Worm (Caenorhabditis elegans) whole organism, L4 larva: ENCODE measurements around the gene C42D4.19.

Source experiments
- F49E8.2 ChIP-seq: sonication (generic microtip); optimal IDR thresholded peaks from 2 replicates; lab custom pipeline; 2016; ENCODE audit warnings: missing compliant biosample characterization, mild to moderate bottlenecking, missing genetic modification characterization, borderline replicate concordance
- T26A8.4 ChIP-seq: fragments of 200-800 bp; sonication (Bioruptor generic); IDR thresholded peaks from 2 replicates; pipeline ENCODE4 v1.3.6; 2022; ENCODE audit warnings: missing genetic modification characterization, missing compliant biosample characterization
- Y5F2A.4 ChIP-seq: fragments of 200-800 bp; sonication (Bioruptor generic); optimal IDR thresholded peaks from 2 replicates; lab custom pipeline; 2018; ENCODE audit warnings: mild to moderate bottlenecking, missing genetic modification characterization, missing compliant biosample characterization
- ZK546.5 ChIP-seq, 2 experiments: sonication (generic microtip); optimal IDR thresholded peaks; 2 replicates each; lab custom pipeline; 2017; ENCODE audit warnings: missing biosample characterization in 2 of 2, missing genetic modification characterization in 2 of 2
- aha-1 ChIP-seq: fragments of 150-350 bp; peaks from one replicate; lab custom pipeline; 2014; ENCODE audit warnings: missing biosample characterization, missing genetic modification characterization
- aly-2 ChIP-seq: sonication (generic microtip); optimal IDR thresholded peaks from 2 replicates; lab custom pipeline; 2018; ENCODE audit warnings: missing biosample characterization, missing genetic modification characterization
- attf-4 ChIP-seq: sonication (generic microtip); optimal IDR thresholded peaks from 3 replicates; lab custom pipeline; 2017; ENCODE audit warnings: missing biosample characterization, missing genetic modification characterization
- ceh-44 ChIP-seq: fragments of 200-800 bp; sonication (Bioruptor generic); IDR thresholded peaks from 2 replicates; pipeline ENCODE4 v1.3.6; 2022; ENCODE audit warnings: missing genetic modification reagents, missing genetic modification characterization, missing compliant biosample characterization
- ctbp-1 ChIP-seq: fragments of 200-800 bp; sonication (Bioruptor generic); IDR thresholded peaks from 2 replicates; pipeline ENCODE4 v1.3.6; 2022; ENCODE audit warnings: missing genetic modification reagents, missing genetic modification characterization, missing compliant biosample characterization
- daf-12 ChIP-seq: fragments of 150-350 bp; optimal IDR thresholded peaks from 2 replicates; lab custom pipeline; 2014; ENCODE audit warnings: missing biosample characterization, missing genetic modification reagents, missing genetic modification characterization
- daf-16 ChIP-seq, 3 experiments: sonication (generic microtip); optimal IDR thresholded peaks; 2 replicates each; lab custom pipeline; 2016 to 2017; ENCODE audit warnings: missing genetic modification characterization in 3 of 3, missing genetic modification reagents in 3 of 3, mild to moderate bottlenecking in 2 of 3, missing compliant biosample characterization in 2 of 3, missing biosample characterization in 1 of 3, moderate library complexity in 1 of 3
- daf-19 ChIP-seq: fragments of 200-800 bp; sonication (Bioruptor generic); conservative IDR thresholded peaks from 2 replicates; pipeline ENCODE4 v1.3.6; 2022; ENCODE audit warnings: missing genetic modification characterization, missing compliant biosample characterization
- dmd-9 ChIP-seq: fragments of 200-800 bp; sonication (Bioruptor generic); IDR thresholded peaks from 2 replicates; pipeline ENCODE4 v1.3.6; 2022; ENCODE audit warnings: missing genetic modification reagents, missing genetic modification characterization, missing compliant biosample characterization
- egl-43 ChIP-seq: fragments of 200-800 bp; sonication (Bioruptor generic); IDR thresholded peaks from 2 replicates; pipeline ENCODE4 v1.3.6; 2022; ENCODE audit warnings: missing genetic modification reagents, missing genetic modification characterization, missing compliant biosample characterization
- fos-1 ChIP-seq: fragments of 150-350 bp; optimal IDR thresholded peaks from 2 replicates; lab custom pipeline; 2014; ENCODE audit warnings: missing biosample characterization, missing genetic modification characterization
- gei-8 ChIP-seq: fragments of 200-800 bp; sonication (Bioruptor generic); optimal IDR thresholded peaks from 2 replicates; lab custom pipeline; 2018; ENCODE audit warnings: mild to moderate bottlenecking, missing genetic modification characterization, missing compliant biosample characterization
- hmg-1.1 ChIP-seq: fragments of 200-800 bp; sonication (Bioruptor generic); IDR thresholded peaks from 2 replicates; pipeline ENCODE4 v1.3.6; 2022; ENCODE audit warnings: missing genetic modification reagents, missing genetic modification characterization, missing compliant biosample characterization
- lin-38 ChIP-seq: fragments of 200-800 bp; sonication (Bioruptor generic); IDR thresholded peaks from 2 replicates; pipeline ENCODE4 v1.3.6; 2022; ENCODE audit warnings: missing genetic modification reagents, missing genetic modification characterization, missing compliant biosample characterization
- lsy-2 ChIP-seq, 2 experiments: fragments of 150-350 bp in 1 of 2; sonication (generic microtip) in 1 of 2; optimal IDR thresholded peaks; 2 replicates each; lab custom pipeline; 2014 to 2017; ENCODE audit warnings: missing biosample characterization in 2 of 2, missing genetic modification characterization in 2 of 2
- madf-5 ChIP-seq, 2 experiments: fragments of 200-800 bp; sonication (Bioruptor generic); IDR thresholded peaks; 2 replicates each; pipeline ENCODE4 v1.3.6; 2022; ENCODE audit warnings: missing compliant biosample characterization in 2 of 2, missing genetic modification characterization in 2 of 2
- madf-9 ChIP-seq: fragments of 200-800 bp; sonication (Bioruptor generic); conservative IDR thresholded peaks from 2 replicates; pipeline ENCODE4 v1.3.6; 2022; ENCODE audit warnings: missing genetic modification reagents, missing genetic modification characterization, missing compliant biosample characterization
- mdt-29 ChIP-seq: fragments of 200-800 bp; sonication (Bioruptor generic); IDR thresholded peaks from 2 replicates; pipeline ENCODE4 v1.3.6; 2022; ENCODE audit warnings: missing genetic modification reagents, missing genetic modification characterization, missing compliant biosample characterization
- mep-1 ChIP-seq: fragments of 150-350 bp; sonication (generic microtip); optimal IDR thresholded peaks from 3 replicates; lab custom pipeline; 2014; ENCODE audit warnings: missing biosample characterization, missing genetic modification characterization
- nhr-111 ChIP-seq: fragments of 200-800 bp; sonication (Bioruptor generic); optimal IDR thresholded peaks from 2 replicates; lab custom pipeline; 2018; ENCODE audit warnings: mild to moderate bottlenecking, missing genetic modification characterization, missing compliant biosample characterization
- nhr-237 ChIP-seq: sonication (generic microtip); optimal IDR thresholded peaks from 2 replicates; lab custom pipeline; 2017; ENCODE audit warnings: missing biosample characterization, missing genetic modification characterization
- pqm-1 ChIP-seq: sonication (generic microtip); optimal IDR thresholded peaks from 2 replicates; lab custom pipeline; 2017; ENCODE audit warnings: missing biosample characterization, missing genetic modification characterization
- saeg-2 ChIP-seq: fragments of 200-800 bp; sonication (Bioruptor generic); IDR thresholded peaks from 2 replicates; pipeline ENCODE4 v1.3.6; 2022; ENCODE audit warnings: missing genetic modification reagents, missing genetic modification characterization, missing compliant biosample characterization
- sdz-12 ChIP-seq: fragments of 200-800 bp; sonication (Bioruptor generic); optimal IDR thresholded peaks from 2 replicates; lab custom pipeline; 2018; ENCODE audit warnings: mild to moderate bottlenecking, missing genetic modification characterization, missing compliant biosample characterization
- snpc-1.2 ChIP-seq: fragments of 200-800 bp; sonication (Bioruptor generic); IDR thresholded peaks from 2 replicates; pipeline ENCODE4 v1.3.6; 2022; ENCODE audit warnings: missing genetic modification reagents, missing genetic modification characterization, missing compliant biosample characterization
- unc-62 ChIP-seq, 3 experiments: fragments of 150-350 bp in 1 of 3; sonication (generic microtip); optimal IDR thresholded peaks in 2 of 3; peaks in 1 of 3; 1 replicate in 1 of 3; 2 replicates in 2 of 3; lab custom pipeline; 2014 to 2017; ENCODE audit warnings: missing biosample characterization in 3 of 3, missing genetic modification characterization in 3 of 3, missing genetic modification reagents in 3 of 3, missing genotype in 1 of 3
- zfp-3 ChIP-seq: fragments of 200-800 bp; sonication (Bioruptor generic); conservative IDR thresholded peaks from 2 replicates; pipeline ENCODE4 v1.3.6; 2022; ENCODE audit warnings: missing genetic modification reagents, missing genetic modification characterization, missing compliant biosample characterization
- ztf-11 ChIP-seq: fragments of 150-350 bp; optimal IDR thresholded peaks from 2 replicates; lab custom pipeline; 2014; ENCODE audit warnings: missing biosample characterization, missing genetic modification characterization

C42D4.19 gene

ce11 chrIV:7205969-7206368 is 30.5 kb downstream of the C42D4.19 start, which contains the start of gene kcc-1:
kcc-1 (plus strand) TSS chrIV:7206269.
- no peak for TF ChIP-seq fos-1 (tag; lab: Kevin White, UChicago)
- TF ChIP-seq, all 104 proteins: peak for 0

ce11 chrIV:7208961-7209360 is 33.5 kb downstream of the C42D4.19 start:
- no peak for TF ChIP-seq aly-2
- no peak for TF ChIP-seq mdt-29 (GFP tag; lab: Robert Waterston, UW)
- TF ChIP-seq lin-38 (GFP tag; lab: Robert Waterston, UW), result no peak
- TF ChIP-seq madf-5 (GFP tag; IDR thresholded peaks at IDR 0.05; lab: Robert Waterston, UW), result no peak
- no peak for TF ChIP-seq nhr-237 (tag; lab: Kevin White, UChicago)
- no peak for TF ChIP-seq zfp-3
- TF ChIP-seq nhr-111, result no peak
- no peak for TF ChIP-seq daf-12 (tag; lab: Kevin White, UChicago)
- TF ChIP-seq daf-19 (GFP tag; lab: Robert Waterston, UW), result no peak
- no peak for TF ChIP-seq ZK546.5 (tag; optimal IDR thresholded peaks at IDR 0.05; lab: Kevin White, UChicago)
- TF ChIP-seq egl-43 (GFP tag; lab: Robert Waterston, UW), result no peak
- no peak for TF ChIP-seq mep-1 (tag; lab: Kevin White, UChicago)
- no peak for TF ChIP-seq T26A8.4 (GFP tag; lab: Robert Waterston, UW)
- TF ChIP-seq gei-8, result no peak
- TF ChIP-seq madf-9 (GFP tag; lab: Robert Waterston, UW), result no peak
- TF ChIP-seq, all 104 proteins: peak for 0

ce11 chrIV:7211313-7211712 is 35.9 kb downstream of the C42D4.19 start:
- TF ChIP-seq snpc-1.2 (GFP tag; lab: Robert Waterston, UW) (no peak), unc-62 (GFP tag; optimal IDR thresholded peaks at IDR 0.05 in 1 of 2; lab: Kevin White, UChicago) (peak in 1 of 2 experiments; percentile 54), unc-62 (tag; optimal IDR thresholded peaks at IDR 0.05; lab: Kevin White, UChicago) (no peak)

DNA sequence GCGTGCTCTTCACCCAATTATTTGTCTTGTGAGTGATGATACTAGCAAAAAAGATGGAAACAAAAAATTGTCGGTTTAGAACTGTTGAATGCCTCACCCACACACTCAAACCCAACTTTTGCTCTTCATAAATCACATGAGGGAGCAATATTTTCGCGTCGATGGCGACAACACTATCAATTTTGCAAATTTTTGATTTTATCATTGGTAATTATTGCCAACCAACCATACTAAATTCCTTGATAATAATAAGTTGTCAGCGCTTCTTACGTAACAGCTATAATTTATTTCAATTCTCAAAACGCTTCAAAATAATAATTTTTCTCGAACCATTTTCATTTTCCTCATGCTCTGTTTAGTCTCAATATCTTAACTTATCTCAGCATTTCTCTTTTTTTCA is 37.3 kb downstream of the C42D4.19 start:
- TF ChIP-seq F49E8.2, result no peak
- TF ChIP-seq ceh-44 (GFP tag; lab: Robert Waterston, UW), result no peak
- TF ChIP-seq daf-16 (GFP tag; optimal IDR thresholded peaks at IDR 0.05; lab: Kevin White, UChicago), result no peak
- TF ChIP-seq daf-16 (tag; optimal IDR thresholded peaks at IDR 0.05; lab: Kevin White, UChicago), result peak; percentile 50
- TF ChIP-seq daf-12 (tag; lab: Kevin White, UChicago), result no peak
- no peak for TF ChIP-seq saeg-2 (GFP tag; lab: Robert Waterston, UW)
- no peak for TF ChIP-seq ztf-11 (tag; lab: Kevin White, UChicago)
- TF ChIP-seq nhr-237 (tag; lab: Kevin White, UChicago), result no peak
- TF ChIP-seq pqm-1 (tag; lab: Kevin White, UChicago), result peak; percentile 58
- no peak for TF ChIP-seq Y5F2A.4 (GFP tag; lab: Kevin White, UChicago)
- no peak for TF ChIP-seq lsy-2 (tag; optimal IDR thresholded peaks at IDR 0.05; lab: Kevin White, UChicago)
- TF ChIP-seq egl-43 (GFP tag; lab: Robert Waterston, UW), result no peak
- no peak for TF ChIP-seq ctbp-1
- no peak for TF ChIP-seq mep-1 (tag; lab: Kevin White, UChicago)
- no peak for TF ChIP-seq hmg-1.1
- TF ChIP-seq attf-4 (tag; lab: Kevin White, UChicago), result no peak
- no peak for TF ChIP-seq sdz-12

DNA sequence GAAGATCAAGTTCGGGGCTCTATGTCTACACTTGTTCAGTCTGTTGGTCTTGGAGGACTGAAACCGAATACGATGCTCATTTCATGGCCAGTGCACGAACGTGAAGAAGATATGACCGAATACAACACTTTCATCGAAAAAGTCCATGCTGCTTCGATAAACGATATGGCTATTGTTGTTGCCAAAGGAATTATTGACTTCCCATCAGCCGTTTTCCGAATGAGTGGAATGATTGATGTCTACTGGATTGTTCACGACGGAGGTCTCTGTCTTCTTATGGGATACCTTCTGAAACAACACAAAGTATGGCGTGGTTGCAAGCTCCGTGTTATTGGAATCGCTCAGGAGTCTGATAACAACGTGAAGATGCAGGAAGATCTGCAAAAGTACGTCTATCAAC is 40.8 kb downstream of the C42D4.19 start:
- TF ChIP-seq dmd-9 (GFP tag; lab: Robert Waterston, UW) (no peak), aha-1 (tag; lab: Kevin White, UChicago) (peak; percentile 74), unc-62 (GFP tag; optimal IDR thresholded peaks at IDR 0.05 in 1 of 2; lab: Kevin White, UChicago) (peak in 1 of 2 experiments; percentile 89), unc-62 (tag; optimal IDR thresholded peaks at IDR 0.05; lab: Kevin White, UChicago) (no peak)
